Fruit fly (Drosophila melanogaster): Measurements from ENCODE around the gene eIF3g1.

Gene eIF3g1

dm6 chrX:2646022-2646761 lies 36.1 kb upstream of the eIF3g1 start:
- peak; percentile 92 for TF ChIP-seq tai (GFP tag; optimal IDR thresholded peaks at IDR 0.05)
- peak; percentile 98 for TF ChIP-seq fru (GFP tag; optimal IDR thresholded peaks at IDR 0.05)
- TF ChIP-seq HLH106 (tag; optimal IDR thresholded peaks at IDR 0.05), result peak; percentile 96
- TF ChIP-seq Hr83 (GFP tag; optimal IDR thresholded peaks at IDR 0.05; ENCODE audit: poor library complexity, severe bottlenecking), result peak; percentile 62
- TF ChIP-seq dsf (GFP tag; optimal IDR thresholded peaks at IDR 0.05; ENCODE audit: borderline replicate concordance), result peak; percentile 76
- TF ChIP-seq Vsx2 (GFP tag; optimal IDR thresholded peaks at IDR 0.05; ENCODE audit: partially characterized antibody), result peak; percentile 44
- TF ChIP-seq br (GFP tag; optimal IDR thresholded peaks at IDR 0.05), result peak; percentile 98
- peak; percentile 97 for TF ChIP-seq sv (GFP tag; optimal IDR thresholded peaks at IDR 0.05)
- peak; percentile 86 to 98 for TF ChIP-seq foxo (GFP tag; optimal IDR thresholded peaks at IDR 0.05)
- peak; percentile 96 for TF ChIP-seq dmrt93B (GFP tag; optimal IDR thresholded peaks at IDR 0.05)
- TF ChIP-seq Jra (GFP tag; optimal IDR thresholded peaks at IDR 0.05), result peak; percentile 85
- peak; percentile 98 for TF ChIP-seq Sp1 (GFP tag; optimal IDR thresholded peaks at IDR 0.05)
- TF ChIP-seq Dif (GFP tag; optimal IDR thresholded peaks at IDR 0.05; ENCODE audit: partially characterized antibody), result peak; percentile 55
- peak; percentile 65 for TF ChIP-seq Dfd (GFP tag; optimal IDR thresholded peaks at IDR 0.05)
- peak; percentile 98 for TF ChIP-seq h (GFP tag; optimal IDR thresholded peaks at IDR 0.05)
- no peak for TF ChIP-seq dl (GFP tag; optimal IDR thresholded peaks at IDR 0.05; ENCODE audit: insufficient read depth in 1 of 2, partially characterized antibody in 2 of 2)
- peak; percentile 95 for TF ChIP-seq CG32264 (GFP tag; optimal IDR thresholded peaks at IDR 0.05)
- peak; percentile 63 for TF ChIP-seq CrebA (GFP tag; optimal IDR thresholded peaks at IDR 0.05; ENCODE audit: borderline replicate concordance)
- no peak for TF ChIP-seq Hr78 (GFP tag; optimal IDR thresholded peaks at IDR 0.05)
- no peak for TF ChIP-seq pan (optimal IDR thresholded peaks at IDR 0.05)
- TF ChIP-seq rgr (GFP tag; optimal IDR thresholded peaks at IDR 0.05), result peak; percentile 98
- TF ChIP-seq N (GFP tag; optimal IDR thresholded peaks at IDR 0.05), result no peak
- TF ChIP-seq psq (GFP tag; optimal IDR thresholded peaks at IDR 0.05), result peak; percentile 95
- TF ChIP-seq OdsH (GFP tag; optimal IDR thresholded peaks at IDR 0.05), result peak; percentile 97
- TF ChIP-seq CG9705 (GFP tag; optimal IDR thresholded peaks at IDR 0.05), result peak; percentile 91
- TF ChIP-seq jim (GFP tag; optimal IDR thresholded peaks at IDR 0.05), result no peak
- TF ChIP-seq lola (GFP tag; optimal IDR thresholded peaks at IDR 0.05), result no peak
- peak; percentile 75 for TF ChIP-seq Rel (GFP tag; optimal IDR thresholded peaks at IDR 0.05)
- peak; percentile 88 for TF ChIP-seq Rel (tag; optimal IDR thresholded peaks at IDR 0.05)
- peak; percentile 58 for TF ChIP-seq GATAd (GFP tag; optimal IDR thresholded peaks at IDR 0.05)
- peak; percentile 98 for TF ChIP-seq ey (GFP tag; optimal IDR thresholded peaks at IDR 0.05)
- TF ChIP-seq woc (GFP tag; optimal IDR thresholded peaks at IDR 0.05), result peak; percentile 99
- peak; percentile 85 for TF ChIP-seq Mio (GFP tag; optimal IDR thresholded peaks at IDR 0.05)
- peak; percentile 83 for TF ChIP-seq brk (GFP tag; optimal IDR thresholded peaks at IDR 0.05)
- no peak for TF ChIP-seq Abd-B (GFP tag; optimal IDR thresholded peaks at IDR 0.05)
- peak; percentile 96 for TF ChIP-seq Hnf4 (GFP tag; optimal IDR thresholded peaks at IDR 0.05)
- no peak for TF ChIP-seq Myc (optimal IDR thresholded peaks at IDR 0.05)
- peak; percentile 83 for TF ChIP-seq sage (GFP tag; optimal IDR thresholded peaks at IDR 0.05)
- no peak for TF ChIP-seq usp (GFP tag; optimal IDR thresholded peaks at IDR 0.05)

- TF ChIP-seq dmrt93B (GFP tag; optimal IDR thresholded peaks at IDR 0.05) (no peak), Mio (GFP tag; optimal IDR thresholded peaks at IDR 0.05) (no peak), N (GFP tag; optimal IDR thresholded peaks at IDR 0.05) (peak; percentile 9), Myc (optimal IDR thresholded peaks at IDR 0.05) (peak; percentile 50), HLH106 (tag; optimal IDR thresholded peaks at IDR 0.05) (no peak)
Observed at dm6 chrX:2645593-2645992, 35.5 kb upstream of the eIF3g1 start.

All from whole organism, wandering third instar larva.